Worm (Caenorhabditis elegans) whole organism, midembryonic: ENCODE results near the gene C04B4.2.

Experiments
- T22C8.4 ChIP-seq: fragments of 200-800 bp; sonication (Bioruptor generic); IDR thresholded peaks from 2 replicates; pipeline ENCODE4 v1.3.6; 2022; ENCODE audit warnings: missing genetic modification characterization, missing compliant biosample characterization
- cog-1 ChIP-seq: sonication (generic microtip); optimal IDR thresholded peaks from 2 replicates; lab custom pipeline; 2016; ENCODE audit warnings: missing genetic modification characterization, missing compliant biosample characterization
- flt-1 ChIP-seq: fragments of 200-800 bp; sonication (Bioruptor generic); IDR thresholded peaks from 2 replicates; pipeline ENCODE4 v1.3.6; 2022; ENCODE audit warnings: missing genetic modification characterization, missing compliant biosample characterization
- klf-2 ChIP-seq: fragments of 200-800 bp; sonication (Bioruptor generic); conservative IDR thresholded peaks from 2 replicates; pipeline ENCODE4 v1.3.6; 2022; ENCODE audit warnings: missing genetic modification reagents, missing genetic modification characterization, missing compliant biosample characterization
- med-1 ChIP-seq: sonication (generic microtip); optimal IDR thresholded peaks from 2 replicates; lab custom pipeline; 2017; ENCODE audit warnings: missing genetic modification characterization, mild to moderate bottlenecking, missing compliant biosample characterization, antibody characterized with exemption, missing genetic modification reagents; ENCODE audit not compliant: insufficient read depth
- ref-1 ChIP-seq: fragments of 200-800 bp; sonication (Bioruptor generic); conservative IDR thresholded peaks from 2 replicates; pipeline ENCODE4 v1.3.6; 2022; ENCODE audit warnings: missing genetic modification reagents, missing genetic modification characterization, missing compliant biosample characterization
- tab-1 ChIP-seq: fragments of 200-800 bp; sonication (Bioruptor generic); IDR thresholded peaks from 2 replicates; pipeline ENCODE4 v1.3.6; 2022; ENCODE audit warnings: missing genetic modification characterization, missing compliant biosample characterization
- ztf-23 ChIP-seq: fragments of 200-800 bp; sonication (Bioruptor generic); IDR thresholded peaks from 2 replicates; pipeline ENCODE4 v1.3.6; 2022; ENCODE audit warnings: missing genetic modification reagents, missing genetic modification characterization, missing compliant biosample characterization
- ztf-29 ChIP-seq: fragments of 200-800 bp; sonication (Bioruptor generic); IDR thresholded peaks from 2 replicates; pipeline ENCODE4 v1.3.6; 2022; ENCODE audit warnings: missing genetic modification reagents, missing genetic modification characterization, missing compliant biosample characterization

Gene C04B4.2

ce11 chrX:12323439-12323838, 40.4 kb downstream of the C04B4.2 start, which contains the start of gene srd-40:
Gene srd-40 (plus strand): TSS chrX:12323739.
- no peak for TF ChIP-seq ztf-29 (GFP tag; lab: Robert Waterston, UW)

- TF ChIP-seq cog-1 (tag; lab: Kevin White, UChicago) (no peak), klf-2 (GFP tag; lab: Robert Waterston, UW) (no peak), T22C8.4 (GFP tag; lab: Robert Waterston, UW) (no peak), flt-1 (no peak), ztf-23 (GFP tag; lab: Robert Waterston, UW) (no peak), tab-1 (no peak), ref-1 (GFP tag; lab: Robert Waterston, UW) (no peak), ztf-29 (GFP tag; lab: Robert Waterston, UW) (no peak), med-1 (no peak)
Measured at ce11 chrX:12326424-12326823, 43.3 kb downstream of the C04B4.2 start, which contains the start of gene srd-41. Gene srd-41 (plus strand): TSS chrX:12326724.

DNA sequence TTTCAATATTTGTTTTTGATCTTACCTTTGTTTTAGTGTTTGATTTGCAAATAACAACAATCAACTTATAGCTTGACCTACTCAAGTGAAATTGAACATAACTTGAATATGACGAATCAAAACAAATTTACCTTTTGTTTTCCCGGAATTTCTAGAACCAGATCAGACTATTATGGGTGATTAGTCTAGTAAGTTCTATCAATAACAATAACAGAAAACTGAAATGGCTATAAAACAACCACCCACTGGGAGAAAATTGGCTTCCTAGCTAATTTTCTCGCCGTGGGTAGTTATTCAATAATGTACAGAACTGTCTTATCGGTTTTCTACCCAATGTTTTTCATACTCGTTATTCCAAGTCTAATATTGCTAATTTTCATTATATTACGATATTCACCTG, 45.6 kb downstream of the C04B4.2 start, which contains the start of gene srd-45:
Gene srd-45 (plus strand): TSS at position 301 of the 400 bp plus-strand sequence.
- TF ChIP-seq ztf-23 (GFP tag; lab: Robert Waterston, UW): no peak
- TF ChIP-seq ztf-29 (GFP tag; lab: Robert Waterston, UW): no peak
- no peak for TF ChIP-seq med-1
- no peak for TF ChIP-seq flt-1
- TF ChIP-seq tab-1: no peak
- TF ChIP-seq ref-1 (GFP tag; lab: Robert Waterston, UW): no peak
- no peak for TF ChIP-seq klf-2 (GFP tag; lab: Robert Waterston, UW)
- no peak for TF ChIP-seq cog-1 (tag; lab: Kevin White, UChicago)
- no peak for TF ChIP-seq T22C8.4 (GFP tag; lab: Robert Waterston, UW)

ce11 chrX:12331795-12332194, 48.7 kb downstream of the C04B4.2 start, which contains the start of gene srd-46:
Gene srd-46 (plus strand): TSS chrX:12332095.
- TF ChIP-seq cog-1 (tag; lab: Kevin White, UChicago): no peak
- TF ChIP-seq T22C8.4 (GFP tag; lab: Robert Waterston, UW): no peak
- TF ChIP-seq ztf-23 (GFP tag; lab: Robert Waterston, UW): no peak
- TF ChIP-seq klf-2 (GFP tag; lab: Robert Waterston, UW): no peak
- no peak for TF ChIP-seq ztf-29 (GFP tag; lab: Robert Waterston, UW)

DNA sequence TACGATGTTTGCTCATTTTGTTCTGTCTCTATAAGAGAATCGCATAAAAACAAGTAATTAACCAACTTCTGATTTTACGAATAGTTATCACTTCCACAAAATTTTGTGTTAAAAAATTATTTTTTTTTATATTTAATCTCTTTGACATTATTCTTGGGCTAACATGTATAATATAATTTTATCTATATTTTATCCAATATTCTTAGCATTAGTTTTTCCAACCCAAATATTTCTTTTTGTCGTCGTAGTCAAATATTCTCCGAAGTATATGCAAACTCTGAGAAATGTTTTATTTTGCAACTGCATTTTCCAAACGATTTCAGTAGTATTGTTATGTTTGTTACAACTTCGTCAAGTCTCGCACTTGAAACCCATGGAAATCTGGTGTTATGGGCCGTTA, 50.4 kb downstream of the C04B4.2 start, which contains the start of gene srd-47:
Gene srd-47 (plus strand): TSS at position 164 of the 400 bp plus-strand sequence.
- TF ChIP-seq ztf-29 (GFP tag; lab: Robert Waterston, UW) (no peak), ztf-23 (GFP tag; lab: Robert Waterston, UW) (no peak), T22C8.4 (GFP tag; lab: Robert Waterston, UW) (no peak), med-1 (no peak), ref-1 (GFP tag; lab: Robert Waterston, UW) (no peak), flt-1 (no peak), cog-1 (tag; lab: Kevin White, UChicago) (no peak), klf-2 (GFP tag; lab: Robert Waterston, UW) (no peak), tab-1 (no peak)
